Worm (Caenorhabditis elegans) whole organism, L4 larva: ENCODE measurements around the gene ceh-90.

ENCODE experiments used
- D1046.2 ChIP-seq: fragments of 200-800 bp; sonication (Bioruptor generic); IDR thresholded peaks from 2 replicates; pipeline ENCODE4 v1.3.6; 2022; ENCODE audit warnings: missing genetic modification characterization, missing compliant biosample characterization
- R02D3.7 ChIP-seq: fragments of 150-350 bp; sonication (generic microtip); optimal IDR thresholded peaks from 3 replicates; lab custom pipeline; 2014; ENCODE audit warnings: missing biosample characterization, missing genetic modification characterization
- T26A8.4 ChIP-seq: fragments of 200-800 bp; sonication (Bioruptor generic); IDR thresholded peaks from 2 replicates; pipeline ENCODE4 v1.3.6; 2022; ENCODE audit warnings: missing genetic modification characterization, missing compliant biosample characterization
- Y5F2A.4 ChIP-seq: fragments of 200-800 bp; sonication (Bioruptor generic); optimal IDR thresholded peaks from 2 replicates; lab custom pipeline; 2018; ENCODE audit warnings: mild to moderate bottlenecking, missing genetic modification characterization, missing compliant biosample characterization
- Y75B8A.6 ChIP-seq: fragments of 200-800 bp; sonication (Bioruptor generic); IDR thresholded peaks from 2 replicates; pipeline ENCODE4 v1.3.6; 2022; ENCODE audit warnings: missing genetic modification reagents, missing genetic modification characterization, missing compliant biosample characterization
- ZK337.2 ChIP-seq: fragments of 200-800 bp; sonication (Bioruptor generic); IDR thresholded peaks from 2 replicates; pipeline ENCODE4 v1.3.6; 2022; ENCODE audit warnings: missing genetic modification reagents, missing genetic modification characterization, missing compliant biosample characterization
- aha-1 ChIP-seq: fragments of 150-350 bp; peaks from one replicate; lab custom pipeline; 2014; ENCODE audit warnings: missing biosample characterization, missing genetic modification characterization
- arid-1 ChIP-seq: fragments of 200-800 bp; sonication (Bioruptor generic); conservative IDR thresholded peaks from 2 replicates; pipeline ENCODE4 v1.3.6; 2022; ENCODE audit warnings: missing genetic modification reagents, missing genetic modification characterization, missing compliant biosample characterization
- ceh-20 ChIP-seq: fragments of 200-800 bp; sonication (Bioruptor generic); IDR thresholded peaks from 2 replicates; pipeline ENCODE4 v1.3.6; 2022; ENCODE audit warnings: missing genetic modification reagents, missing genetic modification characterization, missing compliant biosample characterization
- ceh-32 ChIP-seq: sonication (generic microtip); optimal IDR thresholded peaks from 2 replicates; lab custom pipeline; 2016; ENCODE audit warnings: mild to moderate bottlenecking, missing genetic modification characterization, missing compliant biosample characterization; ENCODE audit not compliant: poor library complexity
- daf-12 ChIP-seq: fragments of 150-350 bp; optimal IDR thresholded peaks from 2 replicates; lab custom pipeline; 2014; ENCODE audit warnings: missing biosample characterization, missing genetic modification reagents, missing genetic modification characterization
- daf-16 ChIP-seq, 3 experiments: sonication (generic microtip); optimal IDR thresholded peaks; 2 replicates each; lab custom pipeline; 2016 to 2017; ENCODE audit warnings: missing genetic modification characterization in 3 of 3, missing genetic modification reagents in 3 of 3, mild to moderate bottlenecking in 2 of 3, missing compliant biosample characterization in 2 of 3, missing biosample characterization in 1 of 3, moderate library complexity in 1 of 3
- dmd-9 ChIP-seq: fragments of 200-800 bp; sonication (Bioruptor generic); IDR thresholded peaks from 2 replicates; pipeline ENCODE4 v1.3.6; 2022; ENCODE audit warnings: missing genetic modification reagents, missing genetic modification characterization, missing compliant biosample characterization
- egl-27 ChIP-seq: sonication (generic microtip); optimal IDR thresholded peaks from 3 replicates; lab custom pipeline; 2017; ENCODE audit warnings: missing biosample characterization, missing genetic modification reagents, missing genetic modification characterization
- hlh-11 ChIP-seq: fragments of 200-800 bp; sonication (Bioruptor generic); optimal IDR thresholded peaks from 2 replicates; lab custom pipeline; 2018; ENCODE audit warnings: mild to moderate bottlenecking, missing genetic modification characterization, missing compliant biosample characterization
- hlh-30 ChIP-seq: sonication (generic microtip); optimal IDR thresholded peaks from 2 replicates; lab custom pipeline; 2017; ENCODE audit warnings: antibody characterized with exemption, mild to moderate bottlenecking, missing genetic modification characterization, missing compliant biosample characterization; ENCODE audit not compliant: insufficient read depth
- lin-13 ChIP-seq: fragments of 150-350 bp; optimal IDR thresholded peaks from 2 replicates; lab custom pipeline; 2014; ENCODE audit warnings: missing biosample characterization, missing genetic modification reagents, missing genetic modification characterization
- lin-39 ChIP-seq: fragments of 150-350 bp; optimal IDR thresholded peaks from 2 replicates; lab custom pipeline; 2014; ENCODE audit warnings: missing biosample characterization, missing genetic modification reagents, missing genetic modification characterization
- lsy-2 ChIP-seq, 2 experiments: fragments of 150-350 bp in 1 of 2; sonication (generic microtip) in 1 of 2; optimal IDR thresholded peaks; 2 replicates each; lab custom pipeline; 2014 to 2017; ENCODE audit warnings: missing biosample characterization in 2 of 2, missing genetic modification characterization in 2 of 2
- mdl-1 ChIP-seq, 2 experiments: fragments of 150-350 bp in 1 of 2; sonication (generic microtip) in 1 of 2; optimal IDR thresholded peaks; 2 replicates each; lab custom pipeline; 2014 to 2017; ENCODE audit warnings: missing biosample characterization in 2 of 2, missing genetic modification characterization in 2 of 2
- mep-1 ChIP-seq: fragments of 150-350 bp; sonication (generic microtip); optimal IDR thresholded peaks from 3 replicates; lab custom pipeline; 2014; ENCODE audit warnings: missing biosample characterization, missing genetic modification characterization
- mxl-3 ChIP-seq: fragments of 200-800 bp; sonication (Bioruptor generic); optimal IDR thresholded peaks from 2 replicates; lab custom pipeline; 2018; ENCODE audit warnings: mild to moderate bottlenecking, missing genetic modification characterization, missing compliant biosample characterization
- nhr-10 ChIP-seq: fragments of 150-350 bp; optimal IDR thresholded peaks from 2 replicates; lab custom pipeline; 2014; ENCODE audit warnings: missing biosample characterization, missing genetic modification characterization
- nhr-28 ChIP-seq: fragments of 150-350 bp; optimal IDR thresholded peaks from 2 replicates; lab custom pipeline; 2014; ENCODE audit warnings: missing biosample characterization, missing genetic modification characterization
- nhr-76 ChIP-seq: fragments of 150-350 bp; optimal IDR thresholded peaks from 2 replicates; lab custom pipeline; 2014; ENCODE audit warnings: missing biosample characterization, missing genetic modification characterization
- rbr-2 ChIP-seq: sonication (generic microtip); optimal IDR thresholded peaks from 2 replicates; lab custom pipeline; 2016; ENCODE audit warnings: missing genotype, missing genetic modification characterization, missing compliant biosample characterization
- saeg-2 ChIP-seq: fragments of 200-800 bp; sonication (Bioruptor generic); IDR thresholded peaks from 2 replicates; pipeline ENCODE4 v1.3.6; 2022; ENCODE audit warnings: missing genetic modification reagents, missing genetic modification characterization, missing compliant biosample characterization
- spr-3 ChIP-seq: fragments of 200-800 bp; sonication (Bioruptor generic); optimal IDR thresholded peaks from 2 replicates; lab custom pipeline; 2018; ENCODE audit warnings: mild to moderate bottlenecking, missing genetic modification characterization, missing compliant biosample characterization
- unc-130 ChIP-seq: sonication (generic microtip); optimal IDR thresholded peaks from 2 replicates; lab custom pipeline; 2016; ENCODE audit warnings: missing genetic modification reagents, missing genetic modification characterization, missing compliant biosample characterization
- unc-62 ChIP-seq, 3 experiments: fragments of 150-350 bp in 1 of 3; sonication (generic microtip); optimal IDR thresholded peaks in 2 of 3; peaks in 1 of 3; 1 replicate in 1 of 3; 2 replicates in 2 of 3; lab custom pipeline; 2014 to 2017; ENCODE audit warnings: missing biosample characterization in 3 of 3, missing genetic modification characterization in 3 of 3, missing genetic modification reagents in 3 of 3, missing genotype in 1 of 3
- vab-7 ChIP-seq: fragments of 200-800 bp; sonication (Bioruptor generic); IDR thresholded peaks from 2 replicates; pipeline ENCODE4 v1.3.6; 2022; ENCODE audit warnings: missing genetic modification reagents, missing genetic modification characterization, missing compliant biosample characterization
- zfp-2 ChIP-seq: sonication (generic microtip); optimal IDR thresholded peaks from 2 replicates; lab custom pipeline; 2016; ENCODE audit warnings: mild to moderate bottlenecking, missing genetic modification characterization, missing compliant biosample characterization
- zfp-3 ChIP-seq: fragments of 200-800 bp; sonication (Bioruptor generic); conservative IDR thresholded peaks from 2 replicates; pipeline ENCODE4 v1.3.6; 2022; ENCODE audit warnings: missing genetic modification reagents, missing genetic modification characterization, missing compliant biosample characterization
- zip-11 ChIP-seq: fragments of 200-800 bp; sonication (Bioruptor generic); IDR thresholded peaks from 2 replicates; pipeline ENCODE4 v1.3.6; 2022; ENCODE audit warnings: missing genetic modification characterization, missing compliant biosample characterization
- zip-2 ChIP-seq: fragments of 150-350 bp; optimal IDR thresholded peaks from 2 replicates; lab custom pipeline; 2014; ENCODE audit warnings: missing biosample characterization, missing genetic modification characterization

The ceh-90 gene

DNA sequence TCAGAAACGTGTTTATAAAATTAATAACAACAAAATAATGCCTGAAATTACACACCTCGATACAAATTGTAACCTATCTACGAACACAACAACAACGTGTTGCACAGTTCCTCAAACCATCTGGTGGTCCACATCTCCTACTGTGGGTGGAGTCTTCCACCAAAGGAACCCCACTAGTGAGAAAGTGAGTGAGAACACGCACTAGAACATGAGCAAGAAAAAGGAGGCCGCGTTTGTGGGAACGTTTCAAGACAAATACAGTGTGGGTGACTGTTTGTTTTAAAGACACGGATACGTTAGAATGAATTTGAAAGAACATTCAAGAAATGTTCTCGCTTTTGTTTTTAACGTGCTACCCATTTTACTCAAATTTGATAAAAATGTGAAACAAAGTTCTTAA, 29.7 kb upstream of the ceh-90 start, which contains the start of gene ceh-36:
Gene ceh-36 (minus strand): TSS at position 101 of the 400 bp plus-strand sequence.
- TF ChIP-seq aha-1 (tag; lab: Kevin White, UChicago) (peak; percentile 80), mxl-3 (GFP tag; lab: Kevin White, UChicago) (no peak), unc-62 (GFP tag; optimal IDR thresholded peaks at IDR 0.05 in 1 of 2; lab: Kevin White, UChicago) (no peak), unc-62 (tag; optimal IDR thresholded peaks at IDR 0.05; lab: Kevin White, UChicago) (no peak)

DNA sequence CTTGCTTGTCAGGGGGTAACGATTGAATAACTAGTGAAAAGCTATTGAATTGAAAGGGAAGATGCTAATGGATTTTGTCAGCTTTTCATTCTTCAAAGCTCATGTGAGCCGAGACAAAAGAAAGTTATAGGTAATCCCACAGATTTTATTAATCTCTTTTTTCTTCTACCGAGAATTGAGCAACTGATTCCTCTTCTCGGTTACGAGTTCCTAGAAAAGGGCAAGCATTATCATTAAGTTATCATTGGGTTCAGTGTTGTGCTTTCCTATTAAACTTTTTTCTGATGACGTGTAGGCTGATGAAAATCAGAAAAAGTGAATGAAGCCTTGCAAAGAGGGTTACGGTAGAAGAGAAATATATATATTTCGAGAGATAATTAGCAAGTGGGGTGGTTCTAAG, 28.8 kb upstream of the ceh-90 start:
- no peak for TF ChIP-seq zfp-2 (tag; lab: Kevin White, UChicago)
- TF ChIP-seq, all 104 proteins: peak for 0

DNA sequence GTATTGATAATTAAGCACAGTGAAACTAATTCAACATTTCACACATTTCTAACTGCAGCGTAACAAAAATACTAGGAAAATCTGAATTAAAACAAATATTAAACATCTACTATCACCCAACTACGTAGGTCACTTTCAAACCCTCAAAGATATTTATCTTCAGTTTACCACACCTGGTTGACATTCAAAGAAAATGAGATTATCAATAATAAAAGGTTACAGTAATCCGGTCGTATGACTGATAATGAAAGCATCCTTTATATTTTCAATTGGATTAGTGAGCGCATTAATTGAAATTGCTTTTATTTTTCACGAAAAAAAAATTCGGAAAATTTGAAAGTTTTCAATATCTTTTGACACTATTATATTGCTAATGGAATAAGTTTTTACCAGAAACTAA, 25.7 kb upstream of the ceh-90 start:
- no peak for TF ChIP-seq egl-27 (tag; lab: Kevin White, UChicago)
- no peak for TF ChIP-seq mep-1 (tag; lab: Kevin White, UChicago)
- TF ChIP-seq, all 104 proteins: peak for 0

DNA sequence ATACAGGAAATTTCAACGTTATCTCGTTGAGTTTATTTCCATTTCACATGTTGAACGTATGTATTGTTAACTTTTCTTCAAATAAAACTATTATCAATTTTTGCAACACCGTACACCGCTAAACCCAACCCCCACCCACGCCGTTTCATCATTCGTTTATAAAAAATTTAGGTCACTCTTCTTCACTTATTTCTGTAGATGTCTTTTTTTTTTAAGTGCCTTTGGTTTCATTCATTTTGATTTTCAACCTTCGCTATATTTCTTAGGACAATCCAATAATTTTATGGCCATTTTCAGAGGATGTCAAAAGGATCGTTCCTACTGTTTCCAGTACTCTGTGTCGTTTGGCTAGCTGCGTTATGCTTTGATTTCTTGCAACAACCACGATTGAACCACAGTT, 23.3 kb upstream of the ceh-90 start, which contains the start of gene C37E2.3:
Gene C37E2.3 (plus strand): TSS at position 301 of the 400 bp plus-strand sequence.
- TF ChIP-seq lin-13 (GFP tag; lab: Kevin White, UChicago) (no peak), ceh-32 (tag; lab: Kevin White, UChicago) (no peak), ceh-20 (no peak)

DNA sequence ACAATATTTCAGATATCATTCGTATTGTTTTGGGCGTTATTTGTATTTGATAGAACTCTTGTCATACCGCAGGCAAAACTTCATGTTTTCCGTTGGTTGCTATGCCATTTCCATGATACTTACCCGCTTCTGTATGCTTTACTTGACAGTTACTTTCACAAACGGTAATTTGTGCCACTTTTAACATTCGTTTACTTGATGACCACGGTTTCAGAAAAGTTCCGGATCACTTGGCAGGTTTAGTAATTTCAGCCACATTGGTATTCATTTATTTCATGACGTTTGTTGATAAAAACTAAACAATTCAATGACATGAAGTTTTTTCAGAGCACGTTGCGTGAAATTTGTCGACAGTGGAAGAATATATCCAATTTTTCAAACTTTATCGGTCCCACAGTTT, 22.7 kb upstream of the ceh-90 start:
- no peak for TF ChIP-seq dmd-9
- TF ChIP-seq aha-1 (tag; lab: Kevin White, UChicago): peak; percentile 93

DNA sequence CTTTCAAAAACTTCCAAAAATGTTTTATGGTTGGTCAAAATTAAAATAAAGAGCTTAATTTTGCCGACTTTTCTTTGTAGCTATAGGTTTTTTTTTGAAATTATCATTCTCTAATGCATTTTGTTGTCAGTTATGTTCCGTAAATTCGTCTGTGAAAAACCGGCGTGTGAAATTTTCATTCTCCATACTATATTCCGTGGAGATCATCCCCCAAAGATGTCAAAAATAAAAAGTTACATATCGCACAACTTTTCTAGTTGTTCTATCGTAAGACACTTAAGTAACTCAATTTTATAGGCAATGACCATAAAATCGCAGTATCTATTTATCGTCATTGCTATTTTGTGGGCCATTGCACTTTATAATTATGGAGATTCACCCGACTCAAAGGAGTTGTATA, 21.9 kb upstream of the ceh-90 start, which contains the start of gene C37E2.10:
Gene C37E2.10 (plus strand): TSS at position 301 of the 400 bp plus-strand sequence.
- TF ChIP-seq lsy-2 (tag; optimal IDR thresholded peaks at IDR 0.05; lab: Kevin White, UChicago): no peak

DNA sequence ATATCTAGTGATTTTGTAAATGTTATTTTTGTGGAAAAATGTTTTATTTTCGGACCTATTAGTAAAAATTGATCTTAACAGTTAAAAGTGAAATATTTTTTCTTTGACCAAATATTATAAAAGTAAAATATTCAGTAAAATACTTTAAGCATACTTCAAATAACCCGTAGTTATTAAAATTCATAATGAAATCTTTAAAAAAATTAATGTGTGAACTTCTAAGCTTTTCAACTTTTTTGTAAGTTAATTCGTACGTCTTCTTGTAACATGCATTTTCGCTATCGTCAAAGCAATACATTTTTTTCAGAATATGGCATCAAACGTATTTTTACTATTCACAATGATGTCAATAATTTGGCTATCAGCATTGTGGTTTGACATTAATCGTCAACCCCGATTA, 18.9 kb upstream of the ceh-90 start, which contains the start of gene C37E2.2:
Gene C37E2.2 (plus strand): TSS at position 301 of the 400 bp plus-strand sequence.
- peak in 1 of 2 experiments; percentile 41 for TF ChIP-seq unc-62 (GFP tag; optimal IDR thresholded peaks at IDR 0.05 in 1 of 2; lab: Kevin White, UChicago)
- TF ChIP-seq unc-62 (tag; optimal IDR thresholded peaks at IDR 0.05; lab: Kevin White, UChicago): no peak
- no peak for TF ChIP-seq daf-12

DNA sequence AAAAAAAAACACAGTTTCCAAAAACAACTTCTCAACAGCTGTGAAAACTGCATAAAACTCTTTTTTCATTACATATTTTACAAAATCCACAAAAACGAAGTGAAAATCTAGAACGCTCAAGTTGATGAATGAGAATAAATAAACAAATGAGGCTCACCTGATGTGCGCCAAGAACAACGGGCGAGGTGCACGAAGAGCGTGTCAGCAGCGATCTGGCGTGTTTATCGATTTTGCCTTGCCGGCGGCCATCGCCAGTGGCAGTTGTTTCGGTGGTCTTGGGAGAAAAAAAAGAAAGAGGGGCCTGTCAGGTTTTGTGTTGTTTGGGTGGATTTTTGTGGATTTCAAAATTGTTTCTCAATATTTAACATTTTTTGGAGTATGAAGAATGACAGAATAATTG, 17.0 kb upstream of the ceh-90 start, which contains the start of gene idhb-1:
Gene idhb-1 (minus strand): TSS at position 214 of the 400 bp plus-strand sequence.
- TF ChIP-seq mep-1 (tag; lab: Kevin White, UChicago) (peak; percentile 90), zip-2 (tag; lab: Kevin White, UChicago) (no peak), dmd-9 (no peak), hlh-30 (tag; lab: Kevin White, UChicago) (peak; percentile 73), spr-3 (GFP tag; lab: Kevin White, UChicago) (peak; percentile 20), rbr-2 (peak; percentile 71), nhr-10 (tag; lab: Kevin White, UChicago) (no peak), arid-1 (GFP tag; lab: Robert Waterston, UW) (no peak), zip-11 (GFP tag; lab: Robert Waterston, UW) (no peak), Y75B8A.6 (GFP tag; lab: Robert Waterston, UW) (no peak), saeg-2 (no peak), R02D3.7 (tag; lab: Kevin White, UChicago) (no peak), unc-130 (no peak), vab-7 (GFP tag; lab: Robert Waterston, UW) (no peak), zfp-3 (GFP tag; lab: Robert Waterston, UW) (no peak), daf-16 (GFP tag; optimal IDR thresholded peaks at IDR 0.05; lab: Kevin White, UChicago) (peak in 1 of 2 experiments; percentile 88), daf-16 (tag; optimal IDR thresholded peaks at IDR 0.05; lab: Kevin White, UChicago) (peak; percentile 72), nhr-76 (no peak), hlh-11 (tag; lab: Kevin White, UChicago) (peak; percentile 84), nhr-28 (tag; lab: Kevin White, UChicago) (peak; percentile 26), mdl-1 (tag; optimal IDR thresholded peaks at IDR 0.05; lab: Kevin White, UChicago) (peak in 1 of 2 experiments; percentile 61), T26A8.4 (GFP tag; lab: Robert Waterston, UW) (peak; percentile 42; the same call in 1 of the 2 replicates), ZK337.2 (GFP tag; lab: Robert Waterston, UW) (no peak), Y5F2A.4 (no peak), D1046.2 (GFP tag; lab: Robert Waterston, UW) (no peak), mxl-3 (GFP tag; lab: Kevin White, UChicago) (peak; percentile 72), lin-39 (tag; lab: Kevin White, UChicago) (no peak)
